Worm (Caenorhabditis elegans): ENCODE data around the gene twk-48.

DNA sequence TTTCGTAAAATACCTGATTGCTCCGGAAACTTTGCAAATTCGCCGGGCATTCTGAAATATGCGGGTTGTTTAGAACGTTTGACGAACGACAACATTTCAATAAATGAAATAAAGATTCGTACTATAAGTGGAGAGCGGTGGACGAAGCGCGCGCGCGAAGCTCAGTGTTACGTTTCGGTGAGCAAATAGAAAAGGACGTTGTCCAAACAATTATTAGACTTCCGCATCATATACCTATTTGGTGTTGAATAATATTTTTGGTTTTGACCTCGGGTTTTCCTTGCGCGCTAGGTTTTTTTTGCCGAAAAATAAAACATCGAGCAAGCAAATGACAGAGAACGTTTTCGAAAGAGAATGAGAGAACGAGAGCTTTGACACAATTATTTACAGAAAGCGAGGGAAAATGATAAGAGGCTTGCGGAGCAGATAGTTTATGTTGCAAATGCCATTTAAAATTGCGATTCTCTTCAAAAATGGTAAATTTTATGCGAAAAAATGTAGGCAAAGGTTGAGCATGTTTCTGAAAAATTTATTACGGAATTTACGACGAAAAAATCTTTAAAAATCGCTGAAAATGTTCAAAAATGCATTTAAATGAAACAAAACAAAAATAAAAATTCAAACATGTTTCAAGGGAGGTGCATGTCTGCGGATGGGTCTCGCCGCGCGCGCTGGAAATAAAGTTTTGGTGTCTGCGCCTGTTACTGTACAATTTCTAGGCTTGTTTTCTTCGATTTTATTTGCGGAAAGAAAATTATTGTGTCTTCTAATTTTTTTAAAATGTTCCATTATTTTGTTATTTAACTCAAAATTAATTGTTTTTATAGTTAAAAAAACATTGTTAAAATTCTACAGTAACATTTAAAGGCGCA is 50.3 kb downstream of the twk-48 start, which contains the start of the genes cyld-1 and F40F12.9:
- TF ChIP-seq skn-1 (tag; optimal IDR thresholded peaks at IDR 0.05) = no peak
- no peak for TF ChIP-seq nhr-102 (tag; optimal IDR thresholded peaks at IDR 0.05)
- TF ChIP-seq arid-1 (GFP tag; conservative IDR thresholded peaks at IDR 0.05) = no peak
- TF ChIP-seq unc-130 (GFP tag; optimal IDR thresholded peaks at IDR 0.05) = no peak
- TF ChIP-seq lsy-2 (tag; optimal IDR thresholded peaks at IDR 0.05) = no peak
- no peak for TF ChIP-seq mdt-29 (GFP tag; IDR thresholded peaks at IDR 0.05)
- no peak for TF ChIP-seq zag-1 (tag; optimal IDR thresholded peaks at IDR 0.05)
- TF ChIP-seq ztf-11 (tag; optimal IDR thresholded peaks at IDR 0.05) = no peak
- TF ChIP-seq nhr-77 (tag; optimal IDR thresholded peaks at IDR 0.05) = peak; percentile 15
- no peak for TF ChIP-seq mxl-2 (GFP tag; conservative IDR thresholded peaks at IDR 0.05)
- no peak for TF ChIP-seq nhr-10 (tag; optimal IDR thresholded peaks at IDR 0.05)
- no peak for TF ChIP-seq ZK546.5 (tag; optimal IDR thresholded peaks at IDR 0.05)

Measured in whole organism, L4 larva.